Worm (Caenorhabditis elegans) whole organism, young adult: ENCODE data around the gene ZK402.5.

Experiments
- B0336.3 ChIP-seq: fragments of 200-800 bp; sonication (Bioruptor generic); IDR thresholded peaks from 2 replicates; pipeline ENCODE4 v1.3.6; 2022; ENCODE audit warnings: missing genetic modification characterization, missing compliant biosample characterization
- C06A6.2 ChIP-seq: fragments of 200-800 bp; sonication (Bioruptor generic); conservative IDR thresholded peaks from 2 replicates; pipeline ENCODE4 v1.3.6; 2022; ENCODE audit warnings: missing genetic modification characterization, missing compliant biosample characterization
- D2030.7 ChIP-seq: fragments of 200-800 bp; sonication (Bioruptor generic); IDR thresholded peaks from 2 replicates; pipeline ENCODE4 v1.3.6; 2022; ENCODE audit warnings: missing genetic modification reagents, missing genetic modification characterization, missing compliant biosample characterization
- F55B11.4 ChIP-seq: sonication (generic microtip); optimal IDR thresholded peaks from 2 replicates; lab custom pipeline; 2016; ENCODE audit warnings: missing compliant biosample characterization, missing genetic modification characterization, borderline replicate concordance; ENCODE audit not compliant: insufficient read depth
- F57A8.1 ChIP-seq: fragments of 200-800 bp; sonication (Bioruptor generic); optimal IDR thresholded peaks from 2 replicates; lab custom pipeline; 2018; ENCODE audit warnings: mild to moderate bottlenecking, missing genetic modification characterization, moderate library complexity, missing compliant biosample characterization
- F57C9.4 ChIP-seq: sonication (generic microtip); optimal IDR thresholded peaks from 2 replicates; lab custom pipeline; 2017; ENCODE audit warnings: mild to moderate bottlenecking, missing genetic modification characterization, missing compliant biosample characterization
- T07F8.4 ChIP-seq: sonication (generic microtip); optimal IDR thresholded peaks from 2 replicates; lab custom pipeline; 2016; ENCODE audit warnings: mild to moderate bottlenecking, missing genetic modification characterization, moderate library complexity, missing compliant biosample characterization
- Y53G8AR.9 ChIP-seq: fragments of 200-800 bp; sonication (Bioruptor generic); conservative IDR thresholded peaks from 2 replicates; pipeline ENCODE4 v1.3.6; 2022; ENCODE audit warnings: missing genetic modification reagents, missing genetic modification characterization, missing compliant biosample characterization
- Y56A3A.18 ChIP-seq: fragments of 200-800 bp; sonication (Bioruptor generic); IDR thresholded peaks from 2 replicates; pipeline ENCODE4 v1.3.6; 2022; ENCODE audit warnings: missing genetic modification reagents, missing genetic modification characterization, missing compliant biosample characterization
- Y67H2A.10 ChIP-seq: fragments of 200-800 bp; sonication (Bioruptor generic); conservative IDR thresholded peaks from 2 replicates; pipeline ENCODE4 v1.3.6; 2022; ENCODE audit warnings: missing genetic modification reagents, missing genetic modification characterization, missing compliant biosample characterization
- Y95B8A.8 ChIP-seq: fragments of 200-800 bp; sonication (Bioruptor generic); IDR thresholded peaks from 2 replicates; pipeline ENCODE4 v1.3.6; 2022; ENCODE audit warnings: missing genetic modification reagents, missing genetic modification characterization, missing compliant biosample characterization
- ama-1 ChIP-seq, 3 experiments: fragments of 150-350 bp in 1 of 3; sonication (generic microtip) in 2 of 3; optimal IDR thresholded peaks; 2 replicates each; lab custom pipeline; 2014 to 2018; ENCODE audit warnings: missing biosample characterization in 2 of 3, missing genetic modification characterization in 2 of 3, missing genetic modification reagents in 2 of 3
- aptf-3 ChIP-seq: fragments of 200-800 bp; sonication (Bioruptor generic); IDR thresholded peaks from 2 replicates; pipeline ENCODE4 v1.3.6; 2022; ENCODE audit warnings: missing genetic modification characterization, missing compliant biosample characterization
- attf-3 ChIP-seq: fragments of 200-800 bp; sonication (Bioruptor generic); conservative IDR thresholded peaks from 2 replicates; pipeline ENCODE4 v1.3.6; 2022; ENCODE audit warnings: missing genetic modification reagents, missing genetic modification characterization, missing compliant biosample characterization
- ccch-3 ChIP-seq: fragments of 200-800 bp; sonication (Bioruptor generic); optimal IDR thresholded peaks from 2 replicates; lab custom pipeline; 2018; ENCODE audit warnings: mild to moderate bottlenecking, missing genetic modification characterization, missing compliant biosample characterization
- cebp-1 ChIP-seq, 2 experiments: fragments of 200-800 bp in 1 of 2; sonication (Bioruptor generic) in 1 of 2; sonication (generic microtip) in 1 of 2; IDR thresholded peaks in 1 of 2; optimal IDR thresholded peaks in 1 of 2; 2 replicates each; pipeline versions ENCODE4 v1.3.6 to Lab custom; 2017 to 2022; ENCODE audit warnings: missing compliant biosample characterization in 2 of 2, missing genetic modification characterization in 2 of 2, mild to moderate bottlenecking in 1 of 2, missing genetic modification reagents in 1 of 2, moderate library complexity in 1 of 2
- cebp-2 ChIP-seq: fragments of 200-800 bp; sonication (Bioruptor generic); IDR thresholded peaks from 2 replicates; pipeline ENCODE4 v1.3.6; 2022; ENCODE audit warnings: missing genetic modification characterization, missing compliant biosample characterization
- chd-7 ChIP-seq: sonication (generic microtip); optimal IDR thresholded peaks from 2 replicates; lab custom pipeline; 2016; ENCODE audit warnings: mild to moderate bottlenecking, missing genetic modification characterization, moderate library complexity, missing compliant biosample characterization
- dpl-1 ChIP-seq: fragments of 150-350 bp; optimal IDR thresholded peaks from 2 replicates; lab custom pipeline; 2014; ENCODE audit warnings: missing biosample characterization, missing genetic modification reagents, missing genetic modification characterization
- efl-1 ChIP-seq: fragments of 150-350 bp; optimal IDR thresholded peaks from 2 replicates; lab custom pipeline; 2014; ENCODE audit warnings: missing biosample characterization, missing genetic modification reagents, missing genetic modification characterization
- egl-44 ChIP-seq: fragments of 200-800 bp; sonication (Bioruptor generic); IDR thresholded peaks from 2 replicates; pipeline ENCODE4 v1.3.6; 2022; ENCODE audit warnings: missing genetic modification reagents, missing genetic modification characterization, missing compliant biosample characterization
- hmg-1.2 ChIP-seq: fragments of 200-800 bp; sonication (Bioruptor generic); IDR thresholded peaks from 2 replicates; pipeline ENCODE4 v1.3.6; 2022; ENCODE audit warnings: missing genetic modification reagents, missing genetic modification characterization, missing compliant biosample characterization
- hsf-1 ChIP-seq: fragments of 200-800 bp; sonication (Bioruptor generic); IDR thresholded peaks from 2 replicates; pipeline ENCODE4 v1.3.6; 2022; ENCODE audit warnings: missing genetic modification reagents, missing genetic modification characterization, missing compliant biosample characterization
- let-526 ChIP-seq: fragments of 200-800 bp; sonication (Bioruptor generic); IDR thresholded peaks from 2 replicates; pipeline ENCODE4 v1.3.6; 2022; ENCODE audit warnings: missing genetic modification reagents, missing genetic modification characterization, missing compliant biosample characterization
- let-607 ChIP-seq, 2 experiments: fragments of 200-800 bp in 1 of 2; sonication (Bioruptor generic) in 1 of 2; sonication (generic microtip) in 1 of 2; optimal IDR thresholded peaks; 2 replicates each; lab custom pipeline; 2016 to 2018; ENCODE audit warnings: mild to moderate bottlenecking in 2 of 2, missing compliant biosample characterization in 2 of 2, missing genetic modification characterization in 2 of 2, moderate library complexity in 2 of 2, missing genotype in 1 of 2
- lin-26 ChIP-seq: fragments of 200-800 bp; sonication (Bioruptor generic); IDR thresholded peaks from 2 replicates; pipeline ENCODE4 v1.3.6; 2022; ENCODE audit warnings: missing genetic modification reagents, missing genetic modification characterization, missing compliant biosample characterization
- lin-35 ChIP-seq, 3 experiments: fragments of 150-350 bp in 2 of 3; sonication (generic microtip) in 1 of 3; optimal IDR thresholded peaks; 2 replicates each; lab custom pipeline; 2014 to 2018; ENCODE audit warnings: missing biosample characterization in 3 of 3, missing genetic modification characterization in 3 of 3, missing genetic modification reagents in 3 of 3
- lin-40 ChIP-seq: sonication (generic microtip); optimal IDR thresholded peaks from 2 replicates; lab custom pipeline; 2016; ENCODE audit warnings: missing genetic modification characterization, mild to moderate bottlenecking, missing compliant biosample characterization, missing genotype, missing genetic modification reagents
- madf-6 ChIP-seq: fragments of 200-800 bp; sonication (Bioruptor generic); IDR thresholded peaks from 2 replicates; pipeline ENCODE4 v1.3.6; 2022; ENCODE audit warnings: missing genetic modification reagents, missing genetic modification characterization, missing compliant biosample characterization
- mes-4 ChIP-seq: sonication (generic microtip); optimal IDR thresholded peaks from 2 replicates; lab custom pipeline; 2016; ENCODE audit warnings: missing genotype, missing genetic modification characterization, missing compliant biosample characterization
- mxl-1 ChIP-seq: sonication (generic microtip); optimal IDR thresholded peaks from 2 replicates; lab custom pipeline; 2016; ENCODE audit warnings: missing genetic modification characterization, missing compliant biosample characterization
- nhr-120 ChIP-seq: fragments of 200-800 bp; sonication (Bioruptor generic); IDR thresholded peaks from 2 replicates; pipeline ENCODE4 v1.3.6; 2022; ENCODE audit warnings: missing genetic modification characterization, missing compliant biosample characterization
- nhr-179 ChIP-seq: sonication (generic microtip); optimal IDR thresholded peaks from 2 replicates; lab custom pipeline; 2016; ENCODE audit warnings: mild to moderate bottlenecking, missing genetic modification characterization, missing compliant biosample characterization
- nhr-80 ChIP-seq: sonication (generic microtip); optimal IDR thresholded peaks from 2 replicates; lab custom pipeline; 2016; ENCODE audit warnings: missing genetic modification characterization, missing compliant biosample characterization
- rcor-1 ChIP-seq: fragments of 200-800 bp; sonication (Bioruptor generic); IDR thresholded peaks from 2 replicates; pipeline ENCODE4 v1.3.6; 2022; ENCODE audit warnings: missing genetic modification reagents, missing genetic modification characterization, missing compliant biosample characterization
- rec-8 ChIP-seq, 2 experiments: sonication (generic microtip); optimal IDR thresholded peaks; 2 replicates each; lab custom pipeline; 2016; ENCODE audit warnings: mild to moderate bottlenecking in 2 of 2, missing genetic modification characterization in 2 of 2, missing genetic modification reagents in 2 of 2, missing genotype in 2 of 2, missing biosample characterization in 1 of 2, missing compliant biosample characterization in 1 of 2, moderate library complexity in 1 of 2
- repo-1 ChIP-seq: sonication (generic microtip); optimal IDR thresholded peaks from 2 replicates; lab custom pipeline; 2017; ENCODE audit warnings: mild to moderate bottlenecking, missing genetic modification characterization, missing compliant biosample characterization
- sea-2 ChIP-seq: fragments of 200-800 bp; sonication (Bioruptor generic); IDR thresholded peaks from 2 replicates; pipeline ENCODE4 v1.3.6; 2022; ENCODE audit warnings: missing genetic modification characterization, missing compliant biosample characterization
- snpc-1.1 ChIP-seq: sonication (generic microtip); optimal IDR thresholded peaks from 2 replicates; lab custom pipeline; 2017; ENCODE audit warnings: missing genetic modification characterization, mild to moderate bottlenecking, missing compliant biosample characterization, antibody characterized with exemption, moderate library complexity, missing genotype, missing genetic modification reagents; ENCODE audit not compliant: insufficient read depth
- ztf-26 ChIP-seq: sonication (generic microtip); optimal IDR thresholded peaks from 2 replicates; lab custom pipeline; 2017; ENCODE audit warnings: missing genetic modification characterization, missing compliant biosample characterization

Gene ZK402.5

DNA sequence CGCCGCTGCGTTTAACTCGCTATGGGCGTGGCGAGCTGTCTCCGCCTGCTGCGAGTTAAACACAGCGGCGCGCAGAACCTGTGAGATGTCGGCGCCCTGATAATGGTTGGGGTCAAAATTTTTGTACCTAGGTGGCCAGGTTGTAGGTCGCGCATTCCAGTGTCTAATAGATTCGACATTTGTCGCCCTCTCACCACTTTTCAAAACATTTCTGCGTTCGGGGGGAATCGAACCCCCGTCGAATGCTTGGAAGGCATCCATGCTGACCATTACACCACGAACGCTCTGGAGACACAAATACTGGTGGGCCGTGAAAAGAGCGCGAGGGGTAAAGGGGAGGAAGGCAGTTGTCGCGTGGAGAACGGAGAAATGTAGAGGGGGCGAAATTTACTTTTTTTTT is 21.8 kb downstream of the ZK402.5 start (continued):
- TF ChIP-seq Y95B8A.8 (peak; percentile 52; the same call in 1 of the 2 replicates), B0336.3 (peak; percentile 74), lin-40 (peak; percentile 81), lin-35 (GFP tag; optimal IDR thresholded peaks at IDR 0.05; lab: Kevin White, UChicago) (peak in 1 of 3 experiments; percentile 64), nhr-179 (tag; lab: Kevin White, UChicago) (peak; percentile 53), snpc-1.1 (tag; lab: Kevin White, UChicago) (peak; percentile 50), egl-44 (GFP tag; lab: Robert Waterston, UW) (peak; percentile 90), chd-7 (peak; percentile 83), F57A8.1 (GFP tag; lab: Kevin White, UChicago) (peak; percentile 31), nhr-80 (peak; percentile 43), sea-2 (GFP tag; lab: Robert Waterston, UW) (no peak), let-607 (tag; optimal IDR thresholded peaks at IDR 0.05; lab: Kevin White, UChicago) (peak; percentile 46 to 63), lin-26 (peak; percentile 83), rcor-1 (GFP tag; lab: Robert Waterston, UW) (peak; percentile 64), cebp-2 (GFP tag; lab: Robert Waterston, UW) (0 out of 2 replicates have a peak, but pooled peaks have one; percentile 77), madf-6 (peak; percentile 51; the same call in 1 of the 2 replicates), attf-3 (GFP tag; lab: Robert Waterston, UW) (no peak), hsf-1 (0 out of 2 replicates have a peak, but pooled peaks have one; percentile 37), Y53G8AR.9 (GFP tag; lab: Robert Waterston, UW) (peak; percentile 78), nhr-120 (GFP tag; lab: Robert Waterston, UW) (peak; percentile 79; the same call in 1 of the 2 replicates), cebp-1 (GFP tag; IDR thresholded peaks at IDR 0.05; lab: Robert Waterston, UW) (0 out of 2 replicates have a peak, but pooled peaks have one; percentile 35), cebp-1 (tag; optimal IDR thresholded peaks at IDR 0.05; lab: Kevin White, UChicago) (peak; percentile 78), dpl-1 (GFP tag; lab: Kevin White, UChicago) (no peak), mes-4 (tag; lab: Kevin White, UChicago) (peak; percentile 57), F55B11.4 (tag; lab: Kevin White, UChicago) (no peak), ccch-3 (no peak), F57C9.4 (tag; lab: Kevin White, UChicago) (no peak), C06A6.2 (GFP tag; lab: Robert Waterston, UW) (0 out of 2 replicates have a peak, but pooled peaks have one; percentile 30), let-526 (GFP tag; lab: Robert Waterston, UW) (no peak), repo-1 (tag; lab: Kevin White, UChicago) (peak; percentile 54), efl-1 (no peak), aptf-3 (GFP tag; lab: Robert Waterston, UW) (no peak), ztf-26 (peak; percentile 68), T07F8.4 (tag; lab: Kevin White, UChicago) (peak; percentile 47), ama-1 (optimal IDR thresholded peaks at IDR 0.05; lab: Kevin White, UChicago) (no peak), ama-1 (GFP tag; optimal IDR thresholded peaks at IDR 0.05; lab: Kevin White, UChicago) (no peak), hmg-1.2 (peak; percentile 79), D2030.7 (peak; percentile 61), mxl-1 (tag; lab: Kevin White, UChicago) (peak; percentile 67), rec-8 (tag; optimal IDR thresholded peaks at IDR 0.05; lab: Kevin White, UChicago) (peak; percentile 38 to 73), Y56A3A.18 (GFP tag; lab: Robert Waterston, UW) (peak; percentile 88; the same call in 1 of the 2 replicates), Y67H2A.10 (peak; percentile 32)
